Fruit fly (Drosophila melanogaster) whole organism, embryonic: ENCODE data around the gene stg.

ENCODE experiments used
- Awh ChIP-seq: fragments of 200-800 bp; sonication (Bioruptor generic); IDR thresholded peaks from 2 replicates; pipeline ENCODE4, ENCODE4 v1.3.6; 2022; ENCODE audit warnings: missing biosample characterization, missing genetic modification characterization
- B-H2 ChIP-seq: fragments of 200-800 bp; sonication (Bioruptor generic); optimal IDR thresholded peaks from 2 replicates; lab custom pipeline; 2018; ENCODE audit warnings: missing biosample characterization, mild to moderate bottlenecking, missing genetic modification characterization
- Bgb ChIP-seq: fragments of 200-800 bp; sonication (Bioruptor generic); IDR thresholded peaks from 2 replicates; pipeline ENCODE4 v1.3.6; 2022; ENCODE audit warnings: missing biosample characterization, missing genetic modification characterization; ENCODE audit not compliant: partially characterized antibody
- BtbVII ChIP-seq: fragments of 200-800 bp; sonication (Bioruptor generic); optimal IDR thresholded peaks from 3 replicates; lab custom pipeline; 2017; ENCODE audit warnings: missing biosample characterization, mild to moderate bottlenecking, missing genetic modification characterization
- CG10321 ChIP-seq: fragments of 200-800 bp; sonication (Bioruptor generic); IDR thresholded peaks from 2 replicates; pipeline ENCODE4 v1.3.6; 2022; ENCODE audit warnings: missing biosample characterization, missing genetic modification characterization
- CG10431 ChIP-seq: fragments of 200-800 bp; sonication (Bioruptor generic); optimal IDR thresholded peaks from 3 replicates; lab custom pipeline; 2018; ENCODE audit warnings: missing biosample characterization, mild to moderate bottlenecking, missing genetic modification characterization
- CG10959 ChIP-seq: fragments of 200-800 bp; sonication (Bioruptor generic); IDR thresholded peaks from 2 replicates; pipeline ENCODE4 v1.3.6; 2022; ENCODE audit warnings: missing biosample characterization, missing genetic modification characterization
- CG10979 ChIP-seq: fragments of 200-800 bp; sonication (Bioruptor generic); optimal IDR thresholded peaks from 2 replicates; lab custom pipeline; 2018; ENCODE audit warnings: missing biosample characterization, mild to moderate bottlenecking, missing genetic modification characterization, moderate library complexity
- CG12744 ChIP-seq: fragments of 200-800 bp; sonication (Bioruptor generic); optimal IDR thresholded peaks from 2 replicates; lab custom pipeline; 2016; ENCODE audit warnings: missing biosample characterization, missing genetic modification characterization
- CG13424 ChIP-seq: fragments of 200-800 bp; sonication (Bioruptor generic); optimal IDR thresholded peaks from 2 replicates; lab custom pipeline; 2019; ENCODE audit warnings: missing biosample characterization, mild to moderate bottlenecking, missing genetic modification characterization, moderate library complexity
- CG14860 ChIP-seq: fragments of 200-800 bp; sonication (Bioruptor generic); IDR thresholded peaks from 3 replicates; pipeline ENCODE4 v1.3.6; 2022; ENCODE audit warnings: missing biosample characterization, missing genetic modification characterization; ENCODE audit not compliant: partially characterized antibody
- CG14965 ChIP-seq: fragments of 200-800 bp; sonication (Bioruptor generic); optimal IDR thresholded peaks from 2 replicates; lab custom pipeline; 2016; ENCODE audit warnings: missing biosample characterization, missing genetic modification characterization, borderline replicate concordance
- CG18011 ChIP-seq: fragments of 200-800 bp; sonication (Bioruptor generic); optimal IDR thresholded peaks from 2 replicates; lab custom pipeline; 2017; ENCODE audit warnings: missing biosample characterization, missing genetic modification characterization, mild to moderate bottlenecking, moderate library complexity, missing genotype
- CG2202 ChIP-seq: fragments of 200-800 bp; sonication (Bioruptor generic); optimal IDR thresholded peaks from 2 replicates; lab custom pipeline; 2018; ENCODE audit warnings: missing biosample characterization, mild to moderate bottlenecking, missing genetic modification characterization
- CG4424 ChIP-seq: fragments of 200-800 bp; sonication (Bioruptor generic); optimal IDR thresholded peaks from 3 replicates; lab custom pipeline; 2016; ENCODE audit warnings: missing biosample characterization, missing genetic modification characterization
- CG4617 ChIP-seq: fragments of 200-800 bp; sonication (Bioruptor generic); optimal IDR thresholded peaks from 3 replicates; lab custom pipeline; 2016; ENCODE audit warnings: missing biosample characterization, missing genetic modification characterization, borderline replicate concordance
- CG5245 ChIP-seq: fragments of 200-800 bp; sonication (Bioruptor generic); optimal IDR thresholded peaks from 3 replicates; lab custom pipeline; 2016; ENCODE audit warnings: missing biosample characterization, missing genetic modification characterization
- CG6683 ChIP-seq: fragments of 200-800 bp; sonication (Bioruptor generic); optimal IDR thresholded peaks from 2 replicates; lab custom pipeline; 2017; ENCODE audit warnings: missing biosample characterization, mild to moderate bottlenecking, missing genetic modification characterization, missing genetic modification reagents
- CG7928 ChIP-seq: fragments of 200-800 bp; sonication (Bioruptor generic); optimal IDR thresholded peaks from 2 replicates; lab custom pipeline; 2017; ENCODE audit warnings: missing biosample characterization, mild to moderate bottlenecking, missing genetic modification characterization
- CG9215 ChIP-seq: fragments of 200-800 bp; sonication (Bioruptor generic); IDR thresholded peaks from 2 replicates; pipeline ENCODE4 v1.3.6; 2022; ENCODE audit warnings: missing biosample characterization, missing genetic modification characterization
- Deaf1 ChIP-seq: fragments of 200-800 bp; optimal IDR thresholded peaks from 3 replicates; lab custom pipeline; 2019; ENCODE audit warnings: missing biosample characterization, mild to moderate bottlenecking, missing genetic modification characterization, moderate library complexity
- Dip3 ChIP-seq: fragments of 200-800 bp; sonication (Bioruptor generic); optimal IDR thresholded peaks from 3 replicates; lab custom pipeline; 2016; ENCODE audit warnings: missing biosample characterization, missing genetic modification characterization
- E2f1 ChIP-seq: fragments of 200-800 bp; sonication (Bioruptor generic); IDR thresholded peaks from 2 replicates; pipeline ENCODE4 v1.3.6; 2022; ENCODE audit warnings: missing biosample characterization, missing genetic modification characterization
- Eip74EF ChIP-seq, 2 experiments: fragments of 200-800 bp in 1 of 2; fragments of >200 bp in 1 of 2; sonication (Bioruptor generic) in 1 of 2; optimal IDR thresholded peaks; 2 replicates each; lab custom pipeline; 2017 to 2019; ENCODE audit warnings: missing biosample characterization in 2 of 2, missing genetic modification characterization in 2 of 2, mild to moderate bottlenecking in 1 of 2, moderate library complexity in 1 of 2
- Fer3 ChIP-seq: fragments of 200-800 bp; sonication (Bioruptor generic); optimal IDR thresholded peaks from 2 replicates; lab custom pipeline; 2018; ENCODE audit warnings: missing biosample characterization, mild to moderate bottlenecking, missing genetic modification characterization, moderate library complexity
- HHEX ChIP-seq: fragments of 200-800 bp; sonication (Bioruptor generic); optimal IDR thresholded peaks from 3 replicates; lab custom pipeline; 2017; ENCODE audit warnings: missing biosample characterization, mild to moderate bottlenecking, missing genetic modification characterization, missing genetic modification reagents
- HmgZ ChIP-seq: fragments of 200-800 bp; sonication (Bioruptor generic); optimal IDR thresholded peaks from 2 replicates; lab custom pipeline; 2018; ENCODE audit warnings: missing biosample characterization, mild to moderate bottlenecking, missing genetic modification characterization
- Hr3 ChIP-seq: fragments of 200-800 bp; sonication (Bioruptor generic); optimal IDR thresholded peaks from 3 replicates; lab custom pipeline; 2016; ENCODE audit warnings: missing biosample characterization, missing genetic modification characterization
- MBD-R2 ChIP-seq: fragments of 200-800 bp; sonication (Bioruptor generic); IDR thresholded peaks from 2 replicates; pipeline ENCODE4 v1.3.6; 2022; ENCODE audit warnings: missing biosample characterization, missing genetic modification characterization
- Six4 ChIP-seq: fragments of 200-800 bp; sonication (Bioruptor generic); optimal IDR thresholded peaks from 2 replicates; lab custom pipeline; 2016; ENCODE audit warnings: missing biosample characterization, missing genetic modification characterization
- Sox100B ChIP-seq: fragments of 200-800 bp; sonication (Bioruptor generic); optimal IDR thresholded peaks from 3 replicates; lab custom pipeline; 2018; ENCODE audit warnings: missing biosample characterization, mild to moderate bottlenecking, missing genetic modification characterization
- Sry-δ ChIP-seq: fragments of 200-800 bp; sonication (Bioruptor generic); optimal IDR thresholded peaks from 2 replicates; lab custom pipeline; 2016; ENCODE audit warnings: missing biosample characterization, missing genetic modification characterization
- ci ChIP-seq: fragments of 200-800 bp; sonication (Bioruptor generic); IDR thresholded peaks from 3 replicates; pipeline ENCODE4 v1.3.6; 2022; ENCODE audit warnings: missing biosample characterization, missing genetic modification characterization
- emc ChIP-seq: fragments of 200-800 bp; sonication (Bioruptor generic); optimal IDR thresholded peaks from 2 replicates; lab custom pipeline; 2016; ENCODE audit warnings: missing biosample characterization, missing genetic modification characterization
- fu2 ChIP-seq: fragments of 200-800 bp; sonication (Bioruptor generic); optimal IDR thresholded peaks from 2 replicates; lab custom pipeline; 2016; ENCODE audit warnings: missing biosample characterization, missing genetic modification characterization
- gfzf ChIP-seq: fragments of 200-800 bp; sonication (Bioruptor generic); optimal IDR thresholded peaks from 2 replicates; lab custom pipeline; 2016; ENCODE audit warnings: missing biosample characterization, mild to moderate bottlenecking, missing genetic modification characterization, moderate library complexity
- gsb ChIP-seq: fragments of 200-800 bp; sonication (Bioruptor generic); IDR thresholded peaks from 2 replicates; pipeline ENCODE4 v1.3.6; 2022; ENCODE audit warnings: missing biosample characterization, missing genetic modification characterization
- ham ChIP-seq: fragments of 200-800 bp; sonication (Bioruptor generic); IDR thresholded peaks from 2 replicates; pipeline ENCODE4 v1.3.6; 2022; ENCODE audit warnings: missing biosample characterization, missing genetic modification characterization
- hbn ChIP-seq: fragments of 200-800 bp; sonication (Bioruptor generic); IDR thresholded peaks from 2 replicates; pipeline ENCODE4 v1.3.6; 2022; ENCODE audit warnings: missing biosample characterization, missing genetic modification characterization; ENCODE audit not compliant: partially characterized antibody
- jigr1 ChIP-seq: fragments of 200-800 bp; sonication (Bioruptor generic); IDR thresholded peaks from 3 replicates; pipeline ENCODE4 v1.3.6; 2022; ENCODE audit warnings: missing biosample characterization, missing genetic modification characterization
- klu ChIP-seq: fragments of 200-800 bp; sonication (Bioruptor generic); IDR thresholded peaks from 2 replicates; pipeline ENCODE4 v1.3.6; 2022; ENCODE audit warnings: missing biosample characterization, missing genetic modification characterization
- lov ChIP-seq, 2 experiments: fragments of 200-800 bp in 1 of 2; fragments of >200 bp in 1 of 2; sonication (Bioruptor generic) in 1 of 2; IDR thresholded peaks in 1 of 2; optimal IDR thresholded peaks in 1 of 2; 2 replicates in 1 of 2; 3 replicates in 1 of 2; pipeline versions ENCODE4 v1.3.6 to Lab custom; 2017 to 2022; ENCODE audit warnings: missing biosample characterization in 1 of 2, missing genetic modification characterization in 1 of 2
- pb ChIP-seq: fragments of 200-800 bp; sonication (Bioruptor generic); optimal IDR thresholded peaks from 3 replicates; lab custom pipeline; 2016; ENCODE audit warnings: missing biosample characterization, missing genetic modification characterization
- pros ChIP-seq: fragments of 200-800 bp; sonication (Bioruptor generic); optimal IDR thresholded peaks from 3 replicates; lab custom pipeline; 2019; ENCODE audit warnings: missing biosample characterization, mild to moderate bottlenecking, missing genetic modification characterization, moderate library complexity
- run ChIP-seq: fragments of 200-800 bp; sonication (Bioruptor generic); optimal IDR thresholded peaks from 3 replicates; lab custom pipeline; 2018; ENCODE audit warnings: missing biosample characterization, mild to moderate bottlenecking, missing genetic modification characterization
- sisA ChIP-seq: fragments of 200-800 bp; sonication (Bioruptor generic); IDR thresholded peaks from 2 replicates; pipeline ENCODE4 v1.3.6; 2022; ENCODE audit warnings: missing biosample characterization, missing genetic modification characterization
- slbo ChIP-seq: fragments of 200-800 bp; sonication (Bioruptor generic); IDR thresholded peaks from 2 replicates; pipeline ENCODE4 v1.3.6; 2022; ENCODE audit warnings: missing biosample characterization, missing genetic modification characterization
- tio ChIP-seq: fragments of 200-800 bp; sonication (Bioruptor generic); optimal IDR thresholded peaks from 2 replicates; lab custom pipeline; 2017; ENCODE audit warnings: missing biosample characterization, missing genetic modification characterization, inconsistent platforms
- trh ChIP-seq: fragments of 200-800 bp; sonication (Bioruptor generic); optimal IDR thresholded peaks from 2 replicates; lab custom pipeline; 2016; ENCODE audit warnings: missing biosample characterization, missing genetic modification characterization
- ttk ChIP-seq: fragments of 200-800 bp; sonication (Bioruptor generic); IDR thresholded peaks from 2 replicates; pipeline ENCODE4 v2.1.2; 2022; ENCODE audit warnings: missing biosample characterization, missing genetic modification characterization
- usp ChIP-seq: fragments of >200 bp; optimal IDR thresholded peaks from 2 replicates; lab custom pipeline; 2017; ENCODE audit warnings: missing biosample characterization, missing genetic modification characterization

Gene stg

DNA sequence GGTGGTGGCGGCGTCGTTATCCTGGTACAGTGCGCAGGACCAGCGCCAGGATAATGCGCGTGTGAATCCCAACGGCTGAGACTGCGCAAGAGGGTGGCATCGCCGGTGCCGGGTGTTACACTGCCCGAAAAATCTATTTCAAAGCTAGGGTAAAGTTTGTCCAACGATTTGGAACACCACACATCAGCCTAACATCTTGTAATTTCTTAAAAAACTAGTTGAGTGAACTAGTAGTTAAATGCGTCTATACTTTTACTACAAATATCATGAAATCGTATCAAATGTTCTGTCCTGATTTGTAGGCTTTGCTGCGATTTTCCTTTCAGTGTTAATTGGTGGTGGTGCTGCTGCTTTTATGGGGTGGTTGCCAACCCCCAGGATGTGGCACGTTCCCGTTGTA is 9.5 kb upstream of the stg start (continued):
- TF ChIP-seq hbn (GFP tag; lab: Robert Waterston, UW) (no peak), fu2 (GFP tag; lab: Kevin White, UChicago) (no peak), CG12744 (GFP tag; lab: Kevin White, UChicago) (no peak), CG18011 (GFP tag; lab: Kevin White, UChicago) (no peak), MBD-R2 (GFP tag; lab: Robert Waterston, UW) (no peak), CG13424 (tag; lab: Kevin White, UChicago) (peak; percentile 37), CG4617 (GFP tag; lab: Kevin White, UChicago) (no peak), gfzf (GFP tag; lab: Kevin White, UChicago) (no peak), CG9215 (GFP tag; lab: Robert Waterston, UW) (no peak), Sox100B (no peak), BtbVII (no peak), trh (no peak), Deaf1 (tag; lab: Kevin White, UChicago) (no peak), tio (GFP tag; lab: Kevin White, UChicago) (no peak), sisA (GFP tag; lab: Robert Waterston, UW) (no peak), pros (GFP tag; lab: Kevin White, UChicago) (no peak), Fer3 (tag; lab: Kevin White, UChicago) (no peak), CG10431 (GFP tag; lab: Kevin White, UChicago) (no peak), CG7928 (no peak), CG10321 (GFP tag; lab: Robert Waterston, UW) (no peak), CG10959 (peak; percentile 53), B-H2 (GFP tag; lab: Kevin White, UChicago) (no peak), ci (0 out of 3 replicates have a peak, but pooled peaks have one; percentile 48), Six4 (GFP tag; lab: Kevin White, UChicago) (no peak), run (tag; lab: Kevin White, UChicago) (no peak), CG2202 (tag; lab: Kevin White, UChicago) (peak; percentile 45), Hr3 (GFP tag; lab: Kevin White, UChicago) (peak; percentile 24), ham (no peak), emc (GFP tag; lab: Kevin White, UChicago) (no peak), usp (GFP tag; lab: Kevin White, UChicago) (no peak), CG14860 (no peak), CG14965 (GFP tag; lab: Kevin White, UChicago) (no peak), CG5245 (GFP tag; lab: Kevin White, UChicago) (peak; percentile 11), HmgZ (tag; lab: Kevin White, UChicago) (no peak), CG6683 (no peak), Sry-δ (GFP tag; lab: Kevin White, UChicago) (no peak), gsb (GFP tag; lab: Robert Waterston, UW) (no peak), CG10979 (tag; lab: Kevin White, UChicago) (peak; percentile 77), Bgb (GFP tag; lab: Robert Waterston, UW) (no peak), slbo (no peak), HHEX (GFP tag; lab: Kevin White, UChicago) (no peak), CG4424 (GFP tag; lab: Kevin White, UChicago) (peak; percentile 28), ttk (GFP tag; lab: Robert Waterston, UW) (peak; percentile 46; the same call in 1 of the 2 replicates), E2f1 (no peak), klu (GFP tag; lab: Robert Waterston, UW) (no peak), Dip3 (GFP tag; lab: Kevin White, UChicago) (no peak), Awh (GFP tag; lab: Robert Waterston, UW) (no peak), pb (GFP tag; lab: Kevin White, UChicago) (no peak), Eip74EF (GFP tag; optimal IDR thresholded peaks at IDR 0.05; lab: Kevin White, UChicago) (no peak), jigr1 (GFP tag; lab: Robert Waterston, UW) (no peak), lov (optimal IDR thresholded peaks at IDR 0.05; lab: Kevin White, UChicago) (no peak), lov (GFP tag; IDR thresholded peaks at IDR 0.05; lab: Robert Waterston, UW) (no peak)
